Worm (Caenorhabditis elegans): Measurements from ENCODE around the gene frpr-13.

ce11 chrV:8943963-8944362 lies 45.1 kb downstream of the frpr-13 start, which contains the start of gene T19A5.3:
- TF ChIP-seq aly-2 (tag; optimal IDR thresholded peaks at IDR 0.05): no peak
- no peak for TF ChIP-seq nhr-23 (tag; optimal IDR thresholded peaks at IDR 0.05)
- no peak for TF ChIP-seq dmd-4 (tag; optimal IDR thresholded peaks at IDR 0.05)
